Worm (Caenorhabditis elegans) whole organism, L4/young adult: ENCODE measurements around the gene skr-3.

ENCODE experiments used
- dao-5 ChIP-seq: sonication (generic microtip); optimal IDR thresholded peaks from 2 replicates; lab custom pipeline; 2016; ENCODE audit warnings: missing genotype, missing genetic modification characterization, moderate library complexity, missing compliant biosample characterization
- him-1 ChIP-seq: sonication (generic microtip); optimal IDR thresholded peaks from 2 replicates; lab custom pipeline; 2016; ENCODE audit warnings: missing genotype, missing genetic modification reagents, missing genetic modification characterization, missing compliant biosample characterization

ce11 chrV:16075250-16075709 is 45.6 kb upstream of the skr-3 start, which contains the start of the genes F14H3.12 and srj-29:
- no peak for TF ChIP-seq him-1 (tag; lab: Kevin White, UChicago)
- TF ChIP-seq dao-5 (tag; lab: Kevin White, UChicago) = no peak
